Worm (Caenorhabditis elegans) whole organism, L4/young adult: ENCODE results near the gene mat-3.

Experiments
- W03F9.2 ChIP-seq: fragments of 150-350 bp; optimal IDR thresholded peaks from 2 replicates; lab custom pipeline; 2014; ENCODE audit warnings: missing biosample characterization, missing genetic modification characterization
- dao-5 ChIP-seq: sonication (generic microtip); optimal IDR thresholded peaks from 2 replicates; lab custom pipeline; 2016; ENCODE audit warnings: missing genotype, missing genetic modification characterization, moderate library complexity, missing compliant biosample characterization
- him-1 ChIP-seq: sonication (generic microtip); optimal IDR thresholded peaks from 2 replicates; lab custom pipeline; 2016; ENCODE audit warnings: missing genotype, missing genetic modification reagents, missing genetic modification characterization, missing compliant biosample characterization

DNA sequence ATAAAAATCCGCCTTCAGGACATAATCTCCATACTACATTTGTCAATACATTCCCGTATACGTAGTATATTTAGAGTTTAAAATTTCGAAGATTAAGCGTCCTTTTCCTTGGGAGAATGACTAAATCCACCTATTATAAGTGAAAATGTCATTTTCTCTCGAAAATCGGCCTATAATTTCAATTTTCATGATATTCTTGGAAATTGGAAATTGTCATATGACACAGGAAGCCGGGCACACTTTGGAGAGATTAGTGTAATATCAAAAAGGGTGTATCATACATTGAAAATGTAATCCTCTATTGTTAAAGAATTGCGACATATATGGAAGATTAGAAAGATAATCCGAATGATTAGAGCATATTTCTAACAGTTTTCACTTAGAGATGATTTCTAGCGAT lies 7.5 kb downstream of the mat-3 start:
- TF ChIP-seq W03F9.2 (tag; lab: Kevin White, UChicago) (no peak), dao-5 (no peak), him-1 (tag; lab: Kevin White, UChicago) (no peak)
